Worm (Caenorhabditis elegans) whole organism, L4/young adult: ENCODE results near the gene btb-5.

Experiments used
- W03F9.2 ChIP-seq: fragments of 150-350 bp; optimal IDR thresholded peaks from 2 replicates; lab custom pipeline; 2014; ENCODE audit warnings: missing biosample characterization, missing genetic modification characterization
- dao-5 ChIP-seq: sonication (generic microtip); optimal IDR thresholded peaks from 2 replicates; lab custom pipeline; 2016; ENCODE audit warnings: missing genotype, missing genetic modification characterization, moderate library complexity, missing compliant biosample characterization
- him-1 ChIP-seq: sonication (generic microtip); optimal IDR thresholded peaks from 2 replicates; lab custom pipeline; 2016; ENCODE audit warnings: missing genotype, missing genetic modification reagents, missing genetic modification characterization, missing compliant biosample characterization

ce11 chrIII:86316-86715 is 25.4 kb upstream of the btb-5 start, which contains the start of gene attf-3:
- TF ChIP-seq him-1 (tag; lab: Kevin White, UChicago) (no peak), dao-5 (tag; lab: Kevin White, UChicago) (no peak), W03F9.2 (tag; lab: Kevin White, UChicago) (peak; percentile 83)
